Worm (Caenorhabditis elegans) whole organism, young adult: Measurements from ENCODE around the gene T23G5.3.

Experiments used
- B0261.1 ChIP-seq: sonication (generic microtip); optimal IDR thresholded peaks from 2 replicates; lab custom pipeline; 2016; ENCODE audit warnings: mild to moderate bottlenecking, missing genetic modification characterization, moderate library complexity, missing compliant biosample characterization
- F10E7.11 ChIP-seq: sonication (generic microtip); optimal IDR thresholded peaks from 2 replicates; lab custom pipeline; 2017; ENCODE audit warnings: mild to moderate bottlenecking, missing genetic modification characterization, moderate library complexity, missing compliant biosample characterization
- F52B5.7 ChIP-seq: sonication (generic microtip); optimal IDR thresholded peaks from 2 replicates; lab custom pipeline; 2016; ENCODE audit warnings: mild to moderate bottlenecking, missing genetic modification characterization, missing compliant biosample characterization
- ama-1 ChIP-seq, 3 experiments: fragments of 150-350 bp in 1 of 3; sonication (generic microtip) in 2 of 3; optimal IDR thresholded peaks; 2 replicates each; lab custom pipeline; 2014 to 2018; ENCODE audit warnings: missing biosample characterization in 2 of 3, missing genetic modification characterization in 2 of 3, missing genetic modification reagents in 2 of 3
- ceh-79 ChIP-seq: sonication (generic microtip); optimal IDR thresholded peaks from 2 replicates; lab custom pipeline; 2017; ENCODE audit warnings: mild to moderate bottlenecking, missing genetic modification characterization, missing compliant biosample characterization
- fkh-3 ChIP-seq: sonication (generic microtip); optimal IDR thresholded peaks from 2 replicates; lab custom pipeline; 2016; ENCODE audit warnings: mild to moderate bottlenecking, missing genetic modification characterization, missing compliant biosample characterization
- lin-35 ChIP-seq, 3 experiments: fragments of 150-350 bp in 2 of 3; sonication (generic microtip) in 1 of 3; optimal IDR thresholded peaks; 2 replicates each; lab custom pipeline; 2014 to 2018; ENCODE audit warnings: missing biosample characterization in 3 of 3, missing genetic modification characterization in 3 of 3, missing genetic modification reagents in 3 of 3
- nfya-1 ChIP-seq: sonication (generic microtip); optimal IDR thresholded peaks from 2 replicates; lab custom pipeline; 2017; ENCODE audit warnings: antibody characterized with exemption, missing compliant biosample characterization, missing genetic modification characterization, borderline replicate concordance; ENCODE audit not compliant: insufficient read depth
- ztf-22 ChIP-seq: fragments of 200-800 bp; sonication (Bioruptor generic); optimal IDR thresholded peaks from 2 replicates; lab custom pipeline; 2018; ENCODE audit warnings: mild to moderate bottlenecking, missing genetic modification characterization, moderate library complexity, missing compliant biosample characterization
- ztf-26 ChIP-seq: sonication (generic microtip); optimal IDR thresholded peaks from 2 replicates; lab custom pipeline; 2017; ENCODE audit warnings: missing genetic modification characterization, missing compliant biosample characterization
- ztf-28 ChIP-seq: fragments of 200-800 bp; sonication (Bioruptor generic); IDR thresholded peaks from 2 replicates; pipeline ENCODE4 v1.3.6; 2022; ENCODE audit warnings: missing genetic modification reagents, missing genetic modification characterization, missing compliant biosample characterization

ce11 chrIII:9191091-9191490, 40.0 kb downstream of the T23G5.3 start, which contains the start of gene cls-3:
- TF ChIP-seq ztf-26 (tag; lab: Kevin White, UChicago) (no peak), ama-1 (optimal IDR thresholded peaks at IDR 0.05; lab: Kevin White, UChicago) (no peak), ama-1 (GFP tag; optimal IDR thresholded peaks at IDR 0.05; lab: Kevin White, UChicago) (no peak), ztf-28 (no peak), ceh-79 (tag; lab: Kevin White, UChicago) (no peak), nfya-1 (tag; lab: Kevin White, UChicago) (no peak), lin-35 (GFP tag; optimal IDR thresholded peaks at IDR 0.05; lab: Kevin White, UChicago) (no peak), F10E7.11 (tag; lab: Kevin White, UChicago) (no peak), F52B5.7 (tag; lab: Kevin White, UChicago) (no peak), fkh-3 (no peak), B0261.1 (tag; lab: Kevin White, UChicago) (no peak), ztf-22 (GFP tag; lab: Kevin White, UChicago) (no peak)
